Worm (Caenorhabditis elegans): ENCODE data around the gene C29F7.2.

C29F7.2 gene

ce11 chrX:13414974-13415373, 904 bp upstream of the C29F7.2 start (continued):
- TF ChIP-seq hlh-6 (tag; optimal IDR thresholded peaks at IDR 0.05) (no peak), ceh-9 (tag; optimal IDR thresholded peaks at IDR 0.05) (no peak), ceh-18 (tag; optimal IDR thresholded peaks at IDR 0.05) (peak; percentile 11), ceh-34 (tag; optimal IDR thresholded peaks at IDR 0.05) (peak; percentile 26), ceh-48 (tag; optimal IDR thresholded peaks at IDR 0.05) (peak; percentile 4), dve-1 (tag; optimal IDR thresholded peaks at IDR 0.05) (peak; percentile 65), ets-4 (tag; optimal IDR thresholded peaks at IDR 0.05) (no peak), che-1 (tag; optimal IDR thresholded peaks at IDR 0.05) (peak; percentile 61), Y22D7AL.16 (tag; optimal IDR thresholded peaks at IDR 0.05) (peak; percentile 21), K02D7.2 (tag; optimal IDR thresholded peaks at IDR 0.05) (peak; percentile 53), sdc-2 (tag; optimal IDR thresholded peaks at IDR 0.05) (peak; percentile 50), ceh-6 (GFP tag; optimal IDR thresholded peaks at IDR 0.05) (peak; percentile 46), tbx-7 (tag; optimal IDR thresholded peaks at IDR 0.05) (no peak), ceh-19 (GFP tag; optimal IDR thresholded peaks at IDR 0.05) (peak; percentile 30), sox-4 (tag; optimal IDR thresholded peaks at IDR 0.05) (peak; percentile 59)

- no peak for TF ChIP-seq nhr-232 (tag; optimal IDR thresholded peaks at IDR 0.05)
- no peak for TF ChIP-seq dve-1 (tag; optimal IDR thresholded peaks at IDR 0.05)
- TF ChIP-seq hlh-30 (tag; optimal IDR thresholded peaks at IDR 0.05; ENCODE audit: insufficient read depth): no peak
- no peak for TF ChIP-seq hlh-6 (tag; optimal IDR thresholded peaks at IDR 0.05)
- TF ChIP-seq hlh-8 (tag; optimal IDR thresholded peaks at IDR 0.05): no peak
These were observed 1.6 kb downstream of the C29F7.2 start for ce11 chrX:13417479-13417878.

- TF ChIP-seq tbx-2 (tag; optimal IDR thresholded peaks at IDR 0.05): peak; percentile 44
- TF ChIP-seq rnt-1 (tag; optimal IDR thresholded peaks at IDR 0.05): peak; percentile 3
- TF ChIP-seq hlh-6 (tag; optimal IDR thresholded peaks at IDR 0.05): peak; percentile 24
- peak; percentile 49 for TF ChIP-seq ceh-31 (tag; optimal IDR thresholded peaks at IDR 0.05)
- TF ChIP-seq ref-2 (tag; optimal IDR thresholded peaks at IDR 0.05): peak; percentile 35
- TF ChIP-seq unc-55 (GFP tag; optimal IDR thresholded peaks at IDR 0.05): peak; percentile 53
- TF ChIP-seq ceh-34 (tag; optimal IDR thresholded peaks at IDR 0.05): peak; percentile 41
- peak; percentile 27 for TF ChIP-seq nfya-1 (tag; optimal IDR thresholded peaks at IDR 0.05)
- no peak for TF ChIP-seq lin-11 (tag; optimal IDR thresholded peaks at IDR 0.05)
- TF ChIP-seq K09A11.1 (tag; optimal IDR thresholded peaks at IDR 0.05; ENCODE audit: insufficient read depth): no peak
- TF ChIP-seq sdc-2 (tag; optimal IDR thresholded peaks at IDR 0.05): peak; percentile 54
These were observed 4.0 kb downstream of the C29F7.2 start, which contains the start of gene C29F7.3 for ce11 chrX:13419884-13420339. Gene C29F7.3 (minus strand): TSS chrX:13419934.

ce11 chrX:13421068-13421467, 5.2 kb downstream of the C29F7.2 start:
- TF ChIP-seq ref-2 (tag; optimal IDR thresholded peaks at IDR 0.05): no peak
- peak; percentile 45 for TF ChIP-seq elt-2 (tag; optimal IDR thresholded peaks at IDR 0.05)

ce11 chrX:13423340-13423739, 7.5 kb downstream of the C29F7.2 start, which contains the start of gene fkh-3:
Gene fkh-3 (minus strand): TSS chrX:13423440.
- TF ChIP-seq ceh-31 (tag; optimal IDR thresholded peaks at IDR 0.05) (no peak), ahr-1 (tag; optimal IDR thresholded peaks at IDR 0.05) (no peak), mec-3 (tag; optimal IDR thresholded peaks at IDR 0.05; ENCODE audit: borderline replicate concordance) (no peak), T23F11.4 (GFP tag; optimal IDR thresholded peaks at IDR 0.05) (no peak), C08G9.2 (tag; optimal IDR thresholded peaks at IDR 0.05) (no peak), sox-4 (tag; optimal IDR thresholded peaks at IDR 0.05) (no peak), hlh-30 (tag; optimal IDR thresholded peaks at IDR 0.05; ENCODE audit: insufficient read depth) (no peak), nhr-11 (tag; optimal IDR thresholded peaks at IDR 0.05) (no peak), madf-2 (tag; optimal IDR thresholded peaks at IDR 0.05) (no peak)
